Worm (Caenorhabditis elegans) whole organism, late embryonic: ENCODE results near the gene mbk-2.

Experiments used
- ceh-19 ChIP-seq: fragments of 200-800 bp; sonication (Bioruptor generic); optimal IDR thresholded peaks from 2 replicates; lab custom pipeline; 2018; ENCODE audit warnings: mild to moderate bottlenecking, missing genetic modification characterization, missing compliant biosample characterization
- ceh-30 ChIP-seq: fragments of 150-350 bp; optimal IDR thresholded peaks from 2 replicates; lab custom pipeline; 2014; ENCODE audit warnings: missing biosample characterization, missing genetic modification characterization
- ceh-48 ChIP-seq: sonication (generic microtip); optimal IDR thresholded peaks from 2 replicates; lab custom pipeline; 2016; ENCODE audit warnings: missing genetic modification characterization, inconsistent platforms, missing compliant biosample characterization
- ceh-6 ChIP-seq: fragments of 200-800 bp; sonication (Bioruptor generic); optimal IDR thresholded peaks from 2 replicates; lab custom pipeline; 2018; ENCODE audit warnings: mild to moderate bottlenecking, missing genetic modification characterization, missing compliant biosample characterization
- dmd-4 ChIP-seq: sonication (generic microtip); optimal IDR thresholded peaks from 2 replicates; lab custom pipeline; 2016; ENCODE audit warnings: borderline replicate concordance, missing genetic modification characterization, missing compliant biosample characterization
- elt-2 ChIP-seq: sonication (generic microtip); optimal IDR thresholded peaks from 2 replicates; lab custom pipeline; 2016; ENCODE audit warnings: missing genetic modification reagents, missing genetic modification characterization, missing compliant biosample characterization
- nfya-1 ChIP-seq: sonication (generic microtip); optimal IDR thresholded peaks from 2 replicates; lab custom pipeline; 2017; ENCODE audit warnings: missing genetic modification characterization, mild to moderate bottlenecking, missing compliant biosample characterization, antibody characterized with exemption, moderate library complexity
- nhr-11 ChIP-seq: fragments of 150-350 bp; optimal IDR thresholded peaks from 2 replicates; lab custom pipeline; 2014; ENCODE audit warnings: missing biosample characterization, missing genetic modification characterization
- pha-4 ChIP-seq: fragments of 150-350 bp; optimal IDR thresholded peaks from 2 replicates; lab custom pipeline; 2018; ENCODE audit warnings: missing biosample characterization, missing genetic modification reagents, missing genetic modification characterization
- pqm-1 ChIP-seq: sonication (generic microtip); optimal IDR thresholded peaks from 2 replicates; lab custom pipeline; 2016; ENCODE audit warnings: missing genetic modification characterization, missing compliant biosample characterization
- ref-2 ChIP-seq: sonication (generic microtip); optimal IDR thresholded peaks from 2 replicates; lab custom pipeline; 2016; ENCODE audit warnings: missing genetic modification characterization, missing compliant biosample characterization
- unc-86 ChIP-seq: sonication (generic microtip); optimal IDR thresholded peaks from 2 replicates; lab custom pipeline; 2016; ENCODE audit warnings: missing genetic modification characterization, missing compliant biosample characterization

DNA sequence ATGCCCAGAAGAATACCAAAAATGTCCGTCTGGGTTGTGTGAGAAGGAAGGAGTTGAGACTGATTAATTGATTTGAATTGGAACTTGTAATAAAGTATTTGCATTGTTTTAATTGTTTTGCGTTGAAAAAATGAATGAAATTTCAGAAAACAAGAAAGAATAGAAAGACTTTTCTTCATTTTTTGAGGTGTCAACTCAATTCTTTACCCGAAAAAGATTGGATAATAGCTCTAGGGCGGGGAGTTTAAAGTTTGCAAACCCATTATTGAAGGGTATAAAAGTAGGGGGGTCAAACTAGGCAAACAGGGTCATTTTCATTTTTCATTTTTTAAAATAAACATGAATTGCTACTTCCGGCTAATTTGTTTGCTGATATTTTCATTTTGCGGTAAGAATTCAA lies 39.2 kb downstream of the mbk-2 start, which contains the start of gene scl-10:
- no peak for TF ChIP-seq elt-2
- no peak for TF ChIP-seq nfya-1 (tag; lab: Kevin White, UChicago)
- no peak for TF ChIP-seq pqm-1 (tag; lab: Kevin White, UChicago)
- TF ChIP-seq dmd-4 (tag; lab: Kevin White, UChicago), result no peak
- TF ChIP-seq ref-2 (tag; lab: Kevin White, UChicago), result no peak
- TF ChIP-seq pha-4 (tag; lab: Kevin White, UChicago), result no peak
- no peak for TF ChIP-seq nhr-11
- TF ChIP-seq ceh-19 (GFP tag; lab: Kevin White, UChicago), result no peak
- no peak for TF ChIP-seq ceh-48
- no peak for TF ChIP-seq unc-86
- no peak for TF ChIP-seq ceh-6 (GFP tag; lab: Kevin White, UChicago)
- TF ChIP-seq ceh-30, result no peak
